Fruit fly (Drosophila melanogaster): Measurements from ENCODE around the gene Wnt4.

The Wnt4 gene

DNA sequence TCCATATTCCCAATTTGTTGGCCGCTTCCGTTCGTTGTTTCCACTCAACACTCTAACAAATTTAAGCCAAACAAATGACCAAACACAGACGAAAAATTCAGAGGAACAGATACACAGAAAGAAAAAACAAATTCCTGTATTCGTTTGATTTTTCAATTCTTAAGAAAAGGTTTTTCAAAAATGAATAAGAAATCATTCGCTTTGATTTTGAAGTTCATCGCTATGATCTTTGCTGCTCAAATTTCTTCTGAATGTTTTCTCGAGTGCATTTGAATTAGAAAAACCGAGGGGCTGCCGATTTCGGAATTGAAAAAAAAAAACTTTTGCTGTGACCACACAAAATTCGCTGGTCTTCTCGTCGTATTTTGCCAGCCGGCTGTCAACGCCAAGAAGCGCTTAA is 11.0 kb downstream of the Wnt4 start (continued):
- TF ChIP-seq Hsf (GFP tag; optimal IDR thresholded peaks at IDR 0.05) = no peak

DNA sequence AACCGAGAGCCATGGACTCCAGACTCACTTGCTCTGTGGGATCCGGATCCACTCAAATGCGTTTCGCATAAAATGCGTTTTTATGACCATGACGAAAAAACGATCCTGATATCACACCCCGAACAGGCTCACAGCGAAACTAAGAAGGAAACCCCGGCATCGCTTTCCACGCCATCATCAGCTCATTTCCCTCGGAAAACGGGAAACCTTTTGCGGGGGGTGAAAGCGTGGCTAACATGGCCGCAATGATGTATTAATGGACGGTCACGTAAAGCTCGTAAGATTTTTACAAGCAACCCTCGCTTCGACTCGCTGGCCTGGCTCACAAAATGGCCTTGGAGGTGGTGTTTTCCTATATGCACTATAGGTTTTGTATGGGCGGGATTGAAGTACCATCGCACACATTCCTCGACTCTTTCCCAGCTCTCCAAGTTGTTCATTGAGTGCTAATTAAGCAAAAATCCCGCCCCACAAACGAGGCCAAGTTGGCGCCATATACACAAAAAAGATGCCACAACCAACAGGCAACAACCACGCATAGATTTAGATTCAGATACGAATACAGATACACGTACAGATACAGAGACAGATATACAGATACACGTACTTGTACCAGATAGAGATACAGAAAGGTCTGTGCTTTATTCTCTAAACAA is 12.0 kb downstream of the Wnt4 start:
- TF ChIP-seq nerfin-1 (tag; optimal IDR thresholded peaks at IDR 0.05) (peak; percentile 78), CG8388 (GFP tag; optimal IDR thresholded peaks at IDR 0.05) (no peak), abd-A (tag; optimal IDR thresholded peaks at IDR 0.05) (peak; percentile 52), CoRest (tag; optimal IDR thresholded peaks at IDR 0.05) (no peak), CG18476 (GFP tag; optimal IDR thresholded peaks at IDR 0.05) (peak; percentile 72), gsb-n (tag; optimal IDR thresholded peaks at IDR 0.05) (peak; percentile 70), CG11504 (tag; optimal IDR thresholded peaks at IDR 0.05) (peak; percentile 9), CG31224 (GFP tag; IDR thresholded peaks at IDR 0.05) (0 out of 2 replicates have a peak, but pooled peaks have one; percentile 27), Ets65A (GFP tag) (peak; percentile 90), grn (GFP tag; optimal IDR thresholded peaks at IDR 0.05) (peak; percentile 62), Vsx1 (GFP tag; optimal IDR thresholded peaks at IDR 0.05) (peak; percentile 15), cg (GFP tag; optimal IDR thresholded peaks at IDR 0.05) (peak; percentile 35), CG13894 (tag; optimal IDR thresholded peaks at IDR 0.05) (peak; percentile 50), trem (tag; optimal IDR thresholded peaks at IDR 0.05) (no peak), sd (tag; optimal IDR thresholded peaks at IDR 0.05) (peak; percentile 54), pros (GFP tag; optimal IDR thresholded peaks at IDR 0.05) (peak; percentile 22), sob (GFP tag; IDR thresholded peaks at IDR 0.05) (no peak)

DNA sequence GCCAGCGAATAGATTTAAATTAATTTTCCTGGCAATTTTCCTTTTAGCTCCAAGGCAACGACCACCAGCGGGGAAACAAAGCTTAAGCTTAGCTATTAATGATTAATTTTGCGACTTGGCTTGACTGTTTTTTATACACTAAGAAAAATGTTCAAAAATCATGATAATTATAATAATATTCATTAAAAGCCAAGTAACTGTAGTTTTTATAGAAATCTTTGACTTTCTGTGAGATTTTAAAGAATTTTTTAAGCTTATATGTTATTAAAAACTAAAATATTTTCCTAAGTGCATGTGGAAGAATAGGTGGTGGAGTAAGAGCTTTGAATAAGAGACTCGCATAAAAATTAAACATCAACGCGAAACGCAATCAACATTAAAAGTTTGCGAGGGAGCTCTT is 12.6 kb downstream of the Wnt4 start:
- TF ChIP-seq CG17912 (GFP tag; optimal IDR thresholded peaks at IDR 0.05) (no peak), CG8388 (GFP tag; optimal IDR thresholded peaks at IDR 0.05) (peak; percentile 25), grau (tag; optimal IDR thresholded peaks at IDR 0.05) (peak; percentile 20), sr (GFP tag; IDR thresholded peaks at IDR 0.05) (no peak), CG18599 (GFP tag; optimal IDR thresholded peaks at IDR 0.05) (peak; percentile 14), bbx (GFP tag; IDR thresholded peaks at IDR 0.05; ENCODE audit: partially characterized antibody) (no peak), Mad (GFP tag; optimal IDR thresholded peaks at IDR 0.05) (no peak), CG17361 (GFP tag; IDR thresholded peaks at IDR 0.05) (0 out of 3 replicates have a peak, but pooled peaks have one; percentile 22), CG6765 (GFP tag; optimal IDR thresholded peaks at IDR 0.05) (no peak), CG2875 (GFP tag; optimal IDR thresholded peaks at IDR 0.05) (no peak), CG31365 (tag; optimal IDR thresholded peaks at IDR 0.05) (no peak), dati (GFP tag; IDR thresholded peaks at IDR 0.05) (no peak), dmrt11E (tag; optimal IDR thresholded peaks at IDR 0.05) (peak; percentile 23), tio (GFP tag; optimal IDR thresholded peaks at IDR 0.05) (no peak), Aef1 (GFP tag; IDR thresholded peaks at IDR 0.05) (no peak), Hr51 (GFP tag; optimal IDR thresholded peaks at IDR 0.05) (peak in 1 of 2 experiments; percentile 36), en (GFP tag; optimal IDR thresholded peaks at IDR 0.05) (no peak), dmrt99B (tag; optimal IDR thresholded peaks at IDR 0.05) (peak; percentile 39), CG7839 (tag; optimal IDR thresholded peaks at IDR 0.05) (peak; percentile 31), crol (GFP tag; IDR thresholded peaks at IDR 0.05) (no peak), cwo (GFP tag; optimal IDR thresholded peaks at IDR 0.05) (no peak), aop (GFP tag; IDR thresholded peaks at IDR 0.05) (no peak), Nf-YA (GFP tag; IDR thresholded peaks at IDR 0.05) (no peak), Kr (GFP tag; optimal IDR thresholded peaks at IDR 0.05) (no peak), CG32532 (GFP tag; IDR thresholded peaks at IDR 0.05) (no peak), Hr39 (optimal IDR thresholded peaks at IDR 0.05) (no peak), CG6813 (GFP tag; optimal IDR thresholded peaks at IDR 0.05) (no peak), slbo (GFP tag; IDR thresholded peaks at IDR 0.05) (no peak), CG11456 (GFP tag; IDR thresholded peaks at IDR 0.05) (no peak), C15 (GFP tag; IDR thresholded peaks at IDR 0.05) (no peak), CG7745 (tag; optimal IDR thresholded peaks at IDR 0.05) (no peak)

All from whole organism, embryonic.